Worm (Caenorhabditis elegans) whole organism, midembryonic: Measurements from ENCODE around the gene Y57A10C.8.
A peak's percentile ranks its signal among the peaks of the same experiment; 100 is the strongest.

Source experiments
- T22C8.4 ChIP-seq: fragments of 200-800 bp; sonication (Bioruptor generic); IDR thresholded peaks from 2 replicates; pipeline ENCODE4 v1.3.6; 2022; ENCODE audit warnings: missing genetic modification characterization, missing compliant biosample characterization
- cog-1 ChIP-seq: sonication (generic microtip); optimal IDR thresholded peaks from 2 replicates; lab custom pipeline; 2016; ENCODE audit warnings: missing genetic modification characterization, missing compliant biosample characterization
- flt-1 ChIP-seq: fragments of 200-800 bp; sonication (Bioruptor generic); IDR thresholded peaks from 2 replicates; pipeline ENCODE4 v1.3.6; 2022; ENCODE audit warnings: missing genetic modification characterization, missing compliant biosample characterization
- klf-2 ChIP-seq: fragments of 200-800 bp; sonication (Bioruptor generic); conservative IDR thresholded peaks from 2 replicates; pipeline ENCODE4 v1.3.6; 2022; ENCODE audit warnings: missing genetic modification reagents, missing genetic modification characterization, missing compliant biosample characterization
- med-1 ChIP-seq: sonication (generic microtip); optimal IDR thresholded peaks from 2 replicates; lab custom pipeline; 2017; ENCODE audit warnings: missing genetic modification characterization, mild to moderate bottlenecking, missing compliant biosample characterization, antibody characterized with exemption, missing genetic modification reagents; ENCODE audit not compliant: insufficient read depth
- ref-1 ChIP-seq: fragments of 200-800 bp; sonication (Bioruptor generic); conservative IDR thresholded peaks from 2 replicates; pipeline ENCODE4 v1.3.6; 2022; ENCODE audit warnings: missing genetic modification reagents, missing genetic modification characterization, missing compliant biosample characterization
- tab-1 ChIP-seq: fragments of 200-800 bp; sonication (Bioruptor generic); IDR thresholded peaks from 2 replicates; pipeline ENCODE4 v1.3.6; 2022; ENCODE audit warnings: missing genetic modification characterization, missing compliant biosample characterization
- ztf-23 ChIP-seq: fragments of 200-800 bp; sonication (Bioruptor generic); IDR thresholded peaks from 2 replicates; pipeline ENCODE4 v1.3.6; 2022; ENCODE audit warnings: missing genetic modification reagents, missing genetic modification characterization, missing compliant biosample characterization
- ztf-29 ChIP-seq: fragments of 200-800 bp; sonication (Bioruptor generic); IDR thresholded peaks from 2 replicates; pipeline ENCODE4 v1.3.6; 2022; ENCODE audit warnings: missing genetic modification reagents, missing genetic modification characterization, missing compliant biosample characterization

Gene Y57A10C.8

ce11 chrII:12429743-12430142 is at the start of gene Y57A10C.8:
Gene Y57A10C.8 (minus strand): TSS chrII:12429843.
- TF ChIP-seq ref-1 (GFP tag; lab: Robert Waterston, UW) (no peak), klf-2 (GFP tag; lab: Robert Waterston, UW) (no peak), ztf-23 (no peak), tab-1 (no peak), med-1 (no peak), cog-1 (tag; lab: Kevin White, UChicago) (no peak), T22C8.4 (GFP tag; lab: Robert Waterston, UW) (no peak), flt-1 (no peak), ztf-29 (GFP tag; lab: Robert Waterston, UW) (no peak)

- no peak for TF ChIP-seq flt-1
- TF ChIP-seq ztf-23, result no peak
- TF ChIP-seq tab-1, result no peak
- TF ChIP-seq ref-1 (GFP tag; lab: Robert Waterston, UW), result no peak
- TF ChIP-seq ztf-29 (GFP tag; lab: Robert Waterston, UW), result no peak
- no peak for TF ChIP-seq cog-1 (tag; lab: Kevin White, UChicago)
- no peak for TF ChIP-seq med-1
- TF ChIP-seq klf-2 (GFP tag; lab: Robert Waterston, UW), result no peak
- TF ChIP-seq T22C8.4 (GFP tag; lab: Robert Waterston, UW), result no peak
Observed at ce11 chrII:12473406-12473805, 43.8 kb upstream of the Y57A10C.8 start, which contains the start of gene srg-17. Gene srg-17 (plus strand): TSS chrII:12473706.

- TF ChIP-seq T22C8.4 (GFP tag; lab: Robert Waterston, UW) (no peak), cog-1 (tag; lab: Kevin White, UChicago) (no peak), ref-1 (GFP tag; lab: Robert Waterston, UW) (no peak), ztf-23 (no peak), klf-2 (GFP tag; lab: Robert Waterston, UW) (no peak), tab-1 (no peak), med-1 (no peak), ztf-29 (GFP tag; lab: Robert Waterston, UW) (no peak), flt-1 (no peak)
Observed at ce11 chrII:12471138-12471855, 41.7 kb upstream of the Y57A10C.8 start, which contains the start of the genes F15A4.5 and phat-8. Gene F15A4.5 (minus strand): TSS chrII:12471238. Gene phat-8 (plus strand): TSS chrII:12471805.

- TF ChIP-seq ref-1 (GFP tag; lab: Robert Waterston, UW) (no peak), T22C8.4 (GFP tag; lab: Robert Waterston, UW) (no peak), flt-1 (no peak), tab-1 (no peak), ztf-29 (GFP tag; lab: Robert Waterston, UW) (no peak), med-1 (no peak), cog-1 (tag; lab: Kevin White, UChicago) (no peak), klf-2 (GFP tag; lab: Robert Waterston, UW) (no peak), ztf-23 (no peak)
Observed at ce11 chrII:12467047-12467446, 37.4 kb upstream of the Y57A10C.8 start, which contains the start of gene srg-16. Gene srg-16 (plus strand): TSS chrII:12467133.

DNA sequence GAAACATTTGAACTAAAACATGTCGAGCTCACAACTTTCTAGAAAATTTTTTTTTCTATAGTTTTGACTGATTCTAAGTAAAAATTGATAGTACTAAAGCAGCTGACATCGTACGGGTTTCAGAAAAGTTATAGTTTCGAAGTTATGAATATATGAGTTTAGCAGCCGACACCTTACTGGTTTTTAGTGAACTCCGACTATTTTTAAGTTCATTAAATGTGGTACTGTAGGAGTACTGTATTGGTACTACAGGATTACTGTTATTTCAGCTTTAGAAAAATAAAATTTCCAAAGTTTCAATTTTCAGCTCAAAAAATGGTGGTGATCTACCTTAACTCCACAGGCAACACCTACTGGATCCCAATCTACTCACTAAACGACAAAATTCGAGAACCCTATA is 35.9 kb upstream of the Y57A10C.8 start, which contains the start of gene sre-37:
sre-37 (plus strand) TSS at position 301 of the 400 bp plus-strand sequence.
- TF ChIP-seq tab-1 (no peak), med-1 (no peak), ref-1 (GFP tag; lab: Robert Waterston, UW) (no peak), ztf-29 (GFP tag; lab: Robert Waterston, UW) (no peak), ztf-23 (no peak), cog-1 (tag; lab: Kevin White, UChicago) (no peak), T22C8.4 (GFP tag; lab: Robert Waterston, UW) (no peak), flt-1 (no peak)

ce11 chrII:12462244-12462643 is 32.6 kb upstream of the Y57A10C.8 start, which contains the start of gene F15A4.2:
Gene F15A4.2 (plus strand): TSS chrII:12462544.
- TF ChIP-seq cog-1 (tag; lab: Kevin White, UChicago), result no peak
- no peak for TF ChIP-seq med-1
- no peak for TF ChIP-seq flt-1
- TF ChIP-seq T22C8.4 (GFP tag; lab: Robert Waterston, UW), result no peak; the same call in 1 of the 2 replicates
- no peak for TF ChIP-seq tab-1
- TF ChIP-seq ztf-29 (GFP tag; lab: Robert Waterston, UW), result no peak
- TF ChIP-seq ztf-23, result no peak
- TF ChIP-seq klf-2 (GFP tag; lab: Robert Waterston, UW), result no peak
- no peak for TF ChIP-seq ref-1 (GFP tag; lab: Robert Waterston, UW)

- TF ChIP-seq ztf-23, result no peak
Observed at ce11 chrII:12460602-12461453, 31.2 kb upstream of the Y57A10C.8 start, which contains the start of gene tag-280. Gene tag-280 (plus strand): TSS chrII:12460652.

ce11 chrII:12459422-12459821 is 29.8 kb upstream of the Y57A10C.8 start, which contains the start of gene tag-281:
Gene tag-281 (plus strand): TSS chrII:12459761.
- no peak for TF ChIP-seq tab-1
- peak; percentile 48 for TF ChIP-seq cog-1 (tag; lab: Kevin White, UChicago)
- no peak for TF ChIP-seq ztf-29 (GFP tag; lab: Robert Waterston, UW)
- no peak for TF ChIP-seq T22C8.4 (GFP tag; lab: Robert Waterston, UW)
- TF ChIP-seq med-1, result no peak
- TF ChIP-seq klf-2 (GFP tag; lab: Robert Waterston, UW), result no peak
- 0 out of 2 replicates have a peak, but pooled peaks have one; percentile 44 for TF ChIP-seq ztf-23
- no peak for TF ChIP-seq ref-1 (GFP tag; lab: Robert Waterston, UW)

ce11 chrII:12457275-12457674 is 27.6 kb upstream of the Y57A10C.8 start, which contains the start of gene sre-38:
Gene sre-38 (plus strand): TSS chrII:12457575.
- TF ChIP-seq ztf-29 (GFP tag; lab: Robert Waterston, UW), result no peak
- TF ChIP-seq ref-1 (GFP tag; lab: Robert Waterston, UW), result no peak
- TF ChIP-seq ztf-23, result no peak
- TF ChIP-seq flt-1, result no peak
